Fruit fly (Drosophila melanogaster) Kc167 (cell line): Measurements from ENCODE around the gene CG43233.

Experiments
- Myc ChIP-seq: fragments of >200 bp; optimal IDR thresholded peaks from 2 replicates; lab custom pipeline; 2017; ENCODE audit warnings: missing external identifiers
- Sin3A ChIP-seq: fragments of >200 bp; optimal IDR thresholded peaks from 2 replicates; lab custom pipeline; 2018; ENCODE audit warnings: missing external identifiers
- h ChIP-seq: fragments of >200 bp; optimal IDR thresholded peaks from 3 replicates; lab custom pipeline; 2018; ENCODE audit warnings: missing external identifiers
- insv ChIP-seq: fragments of >200 bp; optimal IDR thresholded peaks from 3 replicates; lab custom pipeline; 2018; ENCODE audit warnings: missing external identifiers
- psq ChIP-seq: fragments of >200 bp; optimal IDR thresholded peaks from 2 replicates; lab custom pipeline; 2017; ENCODE audit warnings: missing external identifiers
- ttk ChIP-seq: sonication (Bioruptor generic); optimal IDR thresholded peaks from 2 replicates; lab custom pipeline; 2017; ENCODE audit warnings: missing external identifiers

dm6 chr2L:20434779-20435178, 38.4 kb downstream of the CG43233 start:
- no peak for TF ChIP-seq psq (lab: Kevin White, UChicago)
- TF ChIP-seq h (lab: Kevin White, UChicago) = no peak
- no peak for TF ChIP-seq Sin3A (lab: Kevin White, UChicago)
- no peak for TF ChIP-seq insv
- TF ChIP-seq Myc (lab: Kevin White, UChicago) = no peak
- no peak for TF ChIP-seq ttk (lab: Kevin White, UChicago)
